Fruit fly (Drosophila melanogaster): ENCODE data around the gene RanGAP.

dm6 chr2L:19415859-19416258 lies 25.9 kb upstream of the RanGAP start:
- TF ChIP-seq CG8478 (optimal IDR thresholded peaks at IDR 0.05) = no peak
- TF ChIP-seq CTCF (optimal IDR thresholded peaks at IDR 0.05) = no peak
